Worm (Caenorhabditis elegans) whole organism, midembryonic: ENCODE measurements around the gene EEED8.3.

ENCODE experiments used
- flt-1 ChIP-seq: fragments of 200-800 bp; sonication (Bioruptor generic); IDR thresholded peaks from 2 replicates; pipeline ENCODE4 v1.3.6; 2022; ENCODE audit warnings: missing genetic modification characterization, missing compliant biosample characterization
- tab-1 ChIP-seq: fragments of 200-800 bp; sonication (Bioruptor generic); IDR thresholded peaks from 2 replicates; pipeline ENCODE4 v1.3.6; 2022; ENCODE audit warnings: missing genetic modification characterization, missing compliant biosample characterization

- TF ChIP-seq flt-1 (GFP tag; lab: Robert Waterston, UW) (no peak), tab-1 (GFP tag; lab: Robert Waterston, UW) (no peak)
These were observed 36.4 kb upstream of the EEED8.3 start, which contains the start of gene prdx-2 for ce11 chrII:5377467-5378238.
